Worm (Caenorhabditis elegans) whole organism, L3 larva: Measurements from ENCODE around the gene K02E2.11.
"Not testable (repeated sequence)": the region's sequence is repeated elsewhere in the genome, so short reads cannot be mapped to it uniquely, and the experiment has no call there.

Source experiments
- ama-1 ChIP-seq: fragments of 150-350 bp; optimal IDR thresholded peaks from 2 replicates; lab custom pipeline; 2018
- jun-1 ChIP-seq: fragments of 150-350 bp; optimal IDR thresholded peaks from 2 replicates; lab custom pipeline; 2014; ENCODE audit warnings: missing biosample characterization, missing genetic modification reagents, missing genetic modification characterization
- nhr-12 ChIP-seq: fragments of 150-350 bp; optimal IDR thresholded peaks from 2 replicates; lab custom pipeline; 2014; ENCODE audit warnings: missing biosample characterization, missing genetic modification characterization

- not testable (repeated sequence) for TF ChIP-seq jun-1 (tag; lab: Kevin White, UChicago); ama-1 (lab: Kevin White, UChicago); nhr-12 (tag; lab: Kevin White, UChicago)
Measured at ce11 chrV:20369153-20369552, 14.0 kb upstream of the K02E2.11 start, which contains the start of gene srh-177.
